Fruit fly (Drosophila melanogaster): Measurements from ENCODE around the gene CG43390.

CG43390 gene

DNA sequence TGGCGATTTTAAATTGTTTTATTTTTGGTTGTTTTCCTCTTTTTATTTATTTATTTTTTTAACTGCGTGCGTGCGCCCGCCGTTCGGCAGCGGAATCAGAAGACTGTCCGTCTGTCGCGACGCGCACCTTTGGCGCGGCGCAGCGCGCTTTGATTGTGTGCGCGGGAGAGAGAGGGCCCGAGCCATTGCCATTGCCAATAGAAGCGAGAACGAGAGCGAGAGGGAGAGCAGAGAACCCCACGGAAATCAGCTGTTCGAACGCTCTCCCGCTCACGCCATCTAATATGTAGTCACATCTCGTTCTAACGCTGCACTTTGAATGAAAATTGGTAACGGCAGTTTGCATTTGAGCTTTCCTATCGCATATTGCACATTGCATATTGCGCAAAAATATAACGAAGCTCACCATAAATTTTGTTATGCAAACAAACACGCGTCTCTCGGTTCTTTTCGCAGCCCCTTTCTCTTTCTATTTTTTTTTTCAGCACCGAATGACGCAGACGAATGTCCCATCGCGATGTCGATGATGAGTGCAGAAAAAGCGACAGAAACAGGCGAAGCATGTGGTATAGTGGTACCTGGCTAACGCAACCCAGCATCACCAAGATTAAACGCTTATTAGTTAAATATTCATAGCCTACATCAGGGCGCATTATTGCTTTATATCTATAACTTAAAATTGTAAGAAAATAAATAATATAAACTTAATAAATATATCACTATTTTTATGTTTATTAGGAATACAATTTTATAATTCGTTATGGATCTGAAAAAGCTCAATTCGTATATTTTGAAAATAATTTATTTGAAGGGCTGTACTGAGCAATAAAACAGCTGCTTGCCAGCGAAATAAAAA, 45.1 kb downstream of the CG43390 start (continued):
- TF ChIP-seq ftz-f1 (GFP tag; optimal IDR thresholded peaks at IDR 0.05) (peak; percentile 53), cg (GFP tag; optimal IDR thresholded peaks at IDR 0.05) (peak; percentile 63), wor (GFP tag; IDR thresholded peaks at IDR 0.05) (no peak), Atf3 (GFP tag; optimal IDR thresholded peaks at IDR 0.05) (no peak), CG32772 (GFP tag; IDR thresholded peaks at IDR 0.05) (no peak), crp (GFP tag; optimal IDR thresholded peaks at IDR 0.05) (peak in 1 of 2 experiments; percentile 80), B-H2 (GFP tag; optimal IDR thresholded peaks at IDR 0.05) (no peak), Optix (GFP tag; IDR thresholded peaks at IDR 0.05) (no peak), H15 (GFP tag; IDR thresholded peaks at IDR 0.05) (no peak), danr (GFP tag; IDR thresholded peaks at IDR 0.05) (no peak), crol (GFP tag; IDR thresholded peaks at IDR 0.05) (0 out of 2 replicates have a peak, but pooled peaks have one; percentile 11), sens-2 (GFP tag; IDR thresholded peaks at IDR 0.05) (no peak), CG17802 (tag; optimal IDR thresholded peaks at IDR 0.05) (no peak), Myb (GFP tag; optimal IDR thresholded peaks at IDR 0.05) (no peak), yki (optimal IDR thresholded peaks at IDR 0.05) (no peak), pb (GFP tag; optimal IDR thresholded peaks at IDR 0.05) (no peak), sc (optimal IDR thresholded peaks at IDR 0.05) (no peak), sc (GFP tag; optimal IDR thresholded peaks at IDR 0.05) (no peak), btn (GFP tag; optimal IDR thresholded peaks at IDR 0.05) (no peak), bowl (GFP tag; IDR thresholded peaks at IDR 0.05) (no peak), kay (GFP tag; optimal IDR thresholded peaks at IDR 0.05) (no peak), tup (GFP tag; optimal IDR thresholded peaks at IDR 0.05) (no peak), Hr51 (GFP tag; optimal IDR thresholded peaks at IDR 0.05) (peak in 1 of 2 experiments; percentile 63), CG10321 (GFP tag; IDR thresholded peaks at IDR 0.05) (peak; percentile 65; the same call in 1 of the 2 replicates), CG9727 (GFP tag; optimal IDR thresholded peaks at IDR 0.05) (no peak), CG7745 (tag; optimal IDR thresholded peaks at IDR 0.05) (no peak), CG4617 (GFP tag; optimal IDR thresholded peaks at IDR 0.05; ENCODE audit: borderline replicate concordance) (no peak), tna (GFP tag; IDR thresholded peaks at IDR 0.05; ENCODE audit: partially characterized antibody) (no peak), Pdp1 (GFP tag; optimal IDR thresholded peaks at IDR 0.05) (peak in 1 of 2 experiments; percentile 62), stc (GFP tag; IDR thresholded peaks at IDR 0.05) (no peak), zen2 (GFP tag; IDR thresholded peaks at IDR 0.05; ENCODE audit: partially characterized antibody) (0 out of 3 replicates have a peak, but pooled peaks have one; percentile 48), pnt (GFP tag; optimal IDR thresholded peaks at IDR 0.05) (no peak), tin (GFP tag; optimal IDR thresholded peaks at IDR 0.05) (no peak), CG6854 (GFP tag; optimal IDR thresholded peaks at IDR 0.05) (no peak), CG13287 (GFP tag; IDR thresholded peaks at IDR 0.05; ENCODE audit: partially characterized antibody) (peak; percentile 38; the same call in 1 of the 2 replicates), hb (GFP tag; IDR thresholded peaks at IDR 0.05; ENCODE audit: partially characterized antibody) (no peak), Bgb (GFP tag; IDR thresholded peaks at IDR 0.05; ENCODE audit: partially characterized antibody) (peak; percentile 55; the same call in 1 of the 2 replicates), CG18011 (GFP tag; optimal IDR thresholded peaks at IDR 0.05) (no peak), Doc2 (GFP tag; IDR thresholded peaks at IDR 0.05) (no peak), CG14710 (tag; optimal IDR thresholded peaks at IDR 0.05) (no peak), ash1 (GFP tag; optimal IDR thresholded peaks at IDR 0.05) (no peak), CG4360 (GFP tag; IDR thresholded peaks at IDR 0.05) (no peak), sr (GFP tag; IDR thresholded peaks at IDR 0.05) (peak; percentile 38; the same call in 1 of the 3 replicates), otp (GFP tag; IDR thresholded peaks at IDR 0.05) (no peak), pho (GFP tag; optimal IDR thresholded peaks at IDR 0.05) (no peak), CG15073 (GFP tag; optimal IDR thresholded peaks at IDR 0.05) (no peak), CG11398 (GFP tag; optimal IDR thresholded peaks at IDR 0.05) (no peak), gsb (GFP tag; IDR thresholded peaks at IDR 0.05) (no peak), ase (GFP tag; IDR thresholded peaks at IDR 0.05) (no peak)
